Fruit fly (Drosophila melanogaster) whole organism, embryonic: Measurements from ENCODE around the gene Arpc2.

Experiments
- Asciz ChIP-seq: fragments of 200-800 bp; sonication (Bioruptor generic); optimal IDR thresholded peaks from 2 replicates; lab custom pipeline; 2017; ENCODE audit warnings: missing biosample characterization, mild to moderate bottlenecking, missing genetic modification characterization, missing genetic modification reagents
- BtbVII ChIP-seq: fragments of 200-800 bp; sonication (Bioruptor generic); optimal IDR thresholded peaks from 3 replicates; lab custom pipeline; 2017; ENCODE audit warnings: missing biosample characterization, mild to moderate bottlenecking, missing genetic modification characterization
- Bteb2 ChIP-seq: fragments of 200-800 bp; sonication (Bioruptor generic); optimal IDR thresholded peaks from 2 replicates; lab custom pipeline; 2016; ENCODE audit warnings: missing biosample characterization, missing genetic modification characterization
- CG10209 ChIP-seq: fragments of 200-800 bp; sonication (Bioruptor generic); optimal IDR thresholded peaks from 3 replicates; lab custom pipeline; 2017; ENCODE audit warnings: missing biosample characterization, mild to moderate bottlenecking, missing genetic modification characterization, missing genetic modification reagents
- CG11504 ChIP-seq: fragments of 200-800 bp; sonication (Bioruptor generic); optimal IDR thresholded peaks from 3 replicates; lab custom pipeline; 2019; ENCODE audit warnings: missing biosample characterization, mild to moderate bottlenecking, missing genetic modification characterization, moderate library complexity
- CG11695 ChIP-seq: fragments of 200-800 bp; sonication (Bioruptor generic); IDR thresholded peaks from 3 replicates; pipeline ENCODE4 v1.3.6; 2022; ENCODE audit warnings: missing biosample characterization, missing genetic modification characterization
- CG12071 ChIP-seq: fragments of 200-800 bp; sonication (Bioruptor generic); optimal IDR thresholded peaks from 3 replicates; lab custom pipeline; 2018; ENCODE audit warnings: missing biosample characterization, mild to moderate bottlenecking, missing genetic modification characterization
- CG12659 ChIP-seq: fragments of 200-800 bp; sonication (Bioruptor generic); optimal IDR thresholded peaks from 3 replicates; lab custom pipeline; 2017; ENCODE audit warnings: mild to moderate bottlenecking, missing biosample characterization, missing genetic modification reagents, missing genetic modification characterization
- CG12769 ChIP-seq: fragments of 200-800 bp; sonication (Bioruptor generic); optimal IDR thresholded peaks from 2 replicates; lab custom pipeline; 2019; ENCODE audit warnings: missing biosample characterization, mild to moderate bottlenecking, missing genetic modification characterization, moderate library complexity
- CG13123 ChIP-seq: fragments of 200-800 bp; sonication (Bioruptor generic); optimal IDR thresholded peaks from 2 replicates; lab custom pipeline; 2016; ENCODE audit warnings: missing biosample characterization, missing genetic modification characterization
- CG13424 ChIP-seq: fragments of 200-800 bp; sonication (Bioruptor generic); optimal IDR thresholded peaks from 2 replicates; lab custom pipeline; 2019; ENCODE audit warnings: missing biosample characterization, mild to moderate bottlenecking, missing genetic modification characterization, moderate library complexity
- CG13775 ChIP-seq: fragments of 200-800 bp; sonication (Bioruptor generic); optimal IDR thresholded peaks from 3 replicates; lab custom pipeline; 2017; ENCODE audit warnings: missing biosample characterization, mild to moderate bottlenecking, missing genetic modification characterization
- CG1603 ChIP-seq: fragments of 200-800 bp; sonication (Bioruptor generic); optimal IDR thresholded peaks from 2 replicates; lab custom pipeline; 2019; ENCODE audit warnings: missing biosample characterization, mild to moderate bottlenecking, missing genetic modification characterization, moderate library complexity
- CG17568 ChIP-seq: fragments of 200-800 bp; sonication (Bioruptor generic); optimal IDR thresholded peaks from 2 replicates; lab custom pipeline; 2018; ENCODE audit warnings: missing biosample characterization, mild to moderate bottlenecking, missing genetic modification characterization, moderate library complexity
- CG1792 ChIP-seq: fragments of 200-800 bp; sonication (Bioruptor generic); optimal IDR thresholded peaks from 2 replicates; lab custom pipeline; 2016; ENCODE audit warnings: missing biosample characterization, missing genetic modification characterization
- CG2120 ChIP-seq: fragments of 200-800 bp; sonication (Bioruptor generic); optimal IDR thresholded peaks from 3 replicates; lab custom pipeline; 2016; ENCODE audit warnings: missing biosample characterization, missing genetic modification characterization
- CG2875 ChIP-seq: fragments of 200-800 bp; sonication (Bioruptor generic); optimal IDR thresholded peaks from 2 replicates; lab custom pipeline; 2017; ENCODE audit warnings: missing biosample characterization, mild to moderate bottlenecking, missing genetic modification characterization, missing genetic modification reagents
- CG3407 ChIP-seq: fragments of 200-800 bp; sonication (Bioruptor generic); optimal IDR thresholded peaks from 2 replicates; lab custom pipeline; 2018; ENCODE audit warnings: missing biosample characterization, mild to moderate bottlenecking, missing genetic modification characterization
- CG4282 ChIP-seq: fragments of 200-800 bp; sonication (Bioruptor generic); optimal IDR thresholded peaks from 2 replicates; lab custom pipeline; 2016; ENCODE audit warnings: missing biosample characterization, missing genetic modification characterization
- CG6813 ChIP-seq: fragments of 200-800 bp; sonication (Bioruptor generic); optimal IDR thresholded peaks from 2 replicates; lab custom pipeline; 2017; ENCODE audit warnings: missing biosample characterization, missing genetic modification characterization, mild to moderate bottlenecking, moderate library complexity, missing genetic modification reagents
- CG7556 ChIP-seq: fragments of 200-800 bp; sonication (Bioruptor generic); optimal IDR thresholded peaks from 2 replicates; lab custom pipeline; 2017; ENCODE audit warnings: missing biosample characterization, mild to moderate bottlenecking, missing genetic modification characterization
- CG7987 ChIP-seq: fragments of 200-800 bp; sonication (Bioruptor generic); optimal IDR thresholded peaks from 2 replicates; lab custom pipeline; 2018; ENCODE audit warnings: missing biosample characterization, mild to moderate bottlenecking, missing genetic modification characterization, moderate library complexity
- CG8089 ChIP-seq: fragments of 200-800 bp; sonication (Bioruptor generic); optimal IDR thresholded peaks from 3 replicates; lab custom pipeline; 2016; ENCODE audit warnings: missing biosample characterization, missing genetic modification characterization
- CG8290 ChIP-seq, 3 experiments: fragments of 200-800 bp; sonication (Bioruptor generic); optimal IDR thresholded peaks; 2 replicates each; lab custom pipeline; 2016 to 2019; ENCODE audit warnings: missing biosample characterization in 3 of 3, missing genetic modification characterization in 3 of 3, mild to moderate bottlenecking in 2 of 3, moderate library complexity in 1 of 3
- CG9215 ChIP-seq: fragments of 200-800 bp; sonication (Bioruptor generic); IDR thresholded peaks from 2 replicates; pipeline ENCODE4 v1.3.6; 2022; ENCODE audit warnings: missing biosample characterization, missing genetic modification characterization
- CrebB ChIP-seq: fragments of 200-800 bp; sonication (Bioruptor generic); optimal IDR thresholded peaks from 3 replicates; lab custom pipeline; 2018; ENCODE audit warnings: missing biosample characterization, mild to moderate bottlenecking, missing genetic modification characterization
- Fer3 ChIP-seq: fragments of 200-800 bp; sonication (Bioruptor generic); optimal IDR thresholded peaks from 2 replicates; lab custom pipeline; 2018; ENCODE audit warnings: missing biosample characterization, mild to moderate bottlenecking, missing genetic modification characterization, moderate library complexity
- HHEX ChIP-seq: fragments of 200-800 bp; sonication (Bioruptor generic); optimal IDR thresholded peaks from 3 replicates; lab custom pipeline; 2017; ENCODE audit warnings: missing biosample characterization, mild to moderate bottlenecking, missing genetic modification characterization, missing genetic modification reagents
- Hmr ChIP-seq: fragments of 200-800 bp; sonication (Bioruptor generic); optimal IDR thresholded peaks from 3 replicates; lab custom pipeline; 2017; ENCODE audit warnings: mild to moderate bottlenecking, missing biosample characterization, missing genetic modification reagents, missing genetic modification characterization
- MTF-1 ChIP-seq: fragments of 200-800 bp; sonication (Bioruptor generic); optimal IDR thresholded peaks from 2 replicates; lab custom pipeline; 2018; ENCODE audit warnings: missing biosample characterization, mild to moderate bottlenecking, missing genetic modification characterization, borderline replicate concordance
- Med ChIP-seq: fragments of 200-800 bp; sonication (Bioruptor generic); peaks from one replicate; lab custom pipeline; 2016; ENCODE audit warnings: missing biosample characterization, missing genetic modification characterization, mild to moderate bottlenecking, inconsistent platforms, moderate library complexity
- PHDP ChIP-seq: fragments of 200-800 bp; sonication (Bioruptor generic); optimal IDR thresholded peaks from 3 replicates; lab custom pipeline; 2018; ENCODE audit warnings: missing biosample characterization, mild to moderate bottlenecking, missing genetic modification characterization, moderate library complexity
- Rfx ChIP-seq: fragments of 200-800 bp; sonication (Bioruptor generic); IDR thresholded peaks from 2 replicates; pipeline ENCODE4 v1.3.6; 2022; ENCODE audit warnings: missing biosample characterization, missing genetic modification characterization
- Sox100B ChIP-seq: fragments of 200-800 bp; sonication (Bioruptor generic); optimal IDR thresholded peaks from 3 replicates; lab custom pipeline; 2018; ENCODE audit warnings: missing biosample characterization, mild to moderate bottlenecking, missing genetic modification characterization
- Trl ChIP-seq, 3 experiments: fragments of >200 bp in 2 of 3; fragments of 200-800 bp in 1 of 3; sonication (Bioruptor generic) in 1 of 3; optimal IDR thresholded peaks; 2 replicates in 1 of 3; 3 replicates in 2 of 3; lab custom pipeline; 2016 to 2017; ENCODE audit warnings: missing biosample characterization in 1 of 3, missing genetic modification characterization in 1 of 3
- Vsx1 ChIP-seq: fragments of 200-800 bp; sonication (Bioruptor generic); optimal IDR thresholded peaks from 2 replicates; lab custom pipeline; 2017; ENCODE audit warnings: missing biosample characterization, mild to moderate bottlenecking, missing genetic modification characterization, missing genetic modification reagents
- cwo ChIP-seq: fragments of 200-800 bp; sonication (Bioruptor generic); optimal IDR thresholded peaks from 3 replicates; lab custom pipeline; 2017; ENCODE audit warnings: missing biosample characterization, missing genetic modification characterization, mild to moderate bottlenecking, moderate library complexity, missing genetic modification reagents
- grau ChIP-seq: fragments of 200-800 bp; optimal IDR thresholded peaks from 3 replicates; lab custom pipeline; 2019; ENCODE audit warnings: missing biosample characterization, mild to moderate bottlenecking, missing genetic modification characterization, moderate library complexity
- gt ChIP-seq: fragments of 200-800 bp; sonication (Bioruptor generic); IDR thresholded peaks from 2 replicates; pipeline ENCODE4 v1.3.6; 2022; ENCODE audit warnings: missing biosample characterization, missing genetic modification characterization
- ham ChIP-seq: fragments of 200-800 bp; sonication (Bioruptor generic); IDR thresholded peaks from 2 replicates; pipeline ENCODE4 v1.3.6; 2022; ENCODE audit warnings: missing biosample characterization, missing genetic modification characterization
- hkb ChIP-seq, 2 experiments: fragments of 200-800 bp in 1 of 2; fragments of >200 bp in 1 of 2; sonication (Bioruptor generic) in 1 of 2; IDR thresholded peaks in 1 of 2; optimal IDR thresholded peaks in 1 of 2; 2 replicates each; pipeline versions ENCODE4 v1.3.6 to Lab custom; 2017 to 2022; ENCODE audit warnings: missing biosample characterization in 1 of 2, missing genetic modification characterization in 1 of 2
- mirr ChIP-seq: fragments of 200-800 bp; sonication (Bioruptor generic); optimal IDR thresholded peaks from 3 replicates; lab custom pipeline; 2018; ENCODE audit warnings: missing biosample characterization, mild to moderate bottlenecking, missing genetic modification characterization
- nau ChIP-seq: fragments of 200-800 bp; sonication (Bioruptor generic); optimal IDR thresholded peaks from 3 replicates; lab custom pipeline; 2017; ENCODE audit warnings: missing biosample characterization, mild to moderate bottlenecking, missing genetic modification characterization, missing genetic modification reagents
- salm ChIP-seq: fragments of 200-800 bp; sonication (Bioruptor generic); optimal IDR thresholded peaks from 2 replicates; lab custom pipeline; 2018; ENCODE audit warnings: missing biosample characterization, mild to moderate bottlenecking, missing genetic modification characterization
- sd ChIP-seq: fragments of 200-800 bp; sonication (Bioruptor generic); optimal IDR thresholded peaks from 3 replicates; lab custom pipeline; 2018; ENCODE audit warnings: missing biosample characterization, mild to moderate bottlenecking, missing genetic modification characterization, moderate library complexity
- sr ChIP-seq: fragments of 200-800 bp; sonication (Bioruptor generic); IDR thresholded peaks from 3 replicates; pipeline ENCODE4 v1.3.6; 2022; ENCODE audit warnings: missing biosample characterization, missing genetic modification characterization
- sug ChIP-seq: fragments of 200-800 bp; optimal IDR thresholded peaks from 2 replicates; lab custom pipeline; 2019; ENCODE audit warnings: missing biosample characterization, mild to moderate bottlenecking, missing genetic modification characterization, moderate library complexity
- unpg ChIP-seq: fragments of 200-800 bp; sonication (Bioruptor generic); optimal IDR thresholded peaks from 3 replicates; lab custom pipeline; 2018; ENCODE audit warnings: missing biosample characterization, mild to moderate bottlenecking, missing genetic modification characterization, moderate library complexity

The Arpc2 gene

dm6 chr2L:20390004-20390403, 26.9 kb upstream of the Arpc2 start:
- TF ChIP-seq ham (GFP tag; lab: Robert Waterston, UW) (no peak), CG1792 (GFP tag; lab: Kevin White, UChicago) (no peak), Hmr (GFP tag; lab: Kevin White, UChicago) (peak; percentile 36), hkb (optimal IDR thresholded peaks at IDR 0.05; lab: Kevin White, UChicago) (no peak), hkb (GFP tag; IDR thresholded peaks at IDR 0.05; lab: Robert Waterston, UW) (peak; percentile 54), CG12071 (peak; percentile 43), unpg (peak; percentile 32), CG12659 (GFP tag; lab: Kevin White, UChicago) (peak; percentile 12), CG11695 (GFP tag; lab: Robert Waterston, UW) (peak; percentile 27; the same call in 1 of the 3 replicates), CG10209 (GFP tag; lab: Kevin White, UChicago) (peak; percentile 28), Bteb2 (peak; percentile 21), CG2875 (no peak), grau (peak; percentile 4), cwo (peak; percentile 14), CG3407 (peak; percentile 10), BtbVII (GFP tag; lab: Kevin White, UChicago) (peak; percentile 42), gt (GFP tag; lab: Robert Waterston, UW) (no peak), salm (tag; lab: Kevin White, UChicago) (peak; percentile 9), CG17568 (peak; percentile 50), Asciz (GFP tag; lab: Kevin White, UChicago) (no peak), Vsx1 (GFP tag; lab: Kevin White, UChicago) (peak; percentile 7), CG6813 (GFP tag; lab: Kevin White, UChicago) (peak; percentile 29), Sox100B (peak; percentile 35), CG4282 (GFP tag; lab: Kevin White, UChicago) (no peak), nau (GFP tag; lab: Kevin White, UChicago) (peak; percentile 34), CG9215 (no peak), PHDP (peak; percentile 64), CG1603 (tag; lab: Kevin White, UChicago) (peak; percentile 23), CG8290 (GFP tag; optimal IDR thresholded peaks at IDR 0.05; lab: Kevin White, UChicago) (no peak), CG8290 (tag; optimal IDR thresholded peaks at IDR 0.05; lab: Kevin White, UChicago) (peak in 1 of 2 experiments; percentile 48), CG13123 (GFP tag; lab: Kevin White, UChicago) (no peak), CG8089 (no peak), CG2120 (peak; percentile 3), Fer3 (tag; lab: Kevin White, UChicago) (peak; percentile 31), CG13424 (tag; lab: Kevin White, UChicago) (peak; percentile 29), CrebB (tag; lab: Kevin White, UChicago) (peak; percentile 29), sr (GFP tag; lab: Robert Waterston, UW) (no peak), Med (GFP tag; lab: Kevin White, UChicago) (peak; percentile 72), sd (tag; lab: Kevin White, UChicago) (peak; percentile 52), CG13775 (GFP tag; lab: Kevin White, UChicago) (no peak), CG12769 (tag; lab: Kevin White, UChicago) (peak; percentile 43), sug (tag; lab: Kevin White, UChicago) (peak; percentile 32), CG11504 (tag; lab: Kevin White, UChicago) (peak; percentile 45), Rfx (GFP tag; lab: Robert Waterston, UW) (no peak), CG7556 (no peak), HHEX (GFP tag; lab: Kevin White, UChicago) (peak; percentile 30), mirr (GFP tag; lab: Kevin White, UChicago) (peak; percentile 76), MTF-1 (GFP tag; lab: Kevin White, UChicago) (peak; percentile 10), Trl (optimal IDR thresholded peaks at IDR 0.05; lab: Kevin White, UChicago) (no peak), Trl (GFP tag; optimal IDR thresholded peaks at IDR 0.05; lab: Kevin White, UChicago) (peak; percentile 29), CG7987 (GFP tag; lab: Kevin White, UChicago) (peak; percentile 59)
